Worm (Caenorhabditis elegans): ENCODE data around the gene B0244.5.
A peak's percentile ranks its signal among the peaks of the same experiment; 100 is the strongest.

B0244.5 gene

DNA sequence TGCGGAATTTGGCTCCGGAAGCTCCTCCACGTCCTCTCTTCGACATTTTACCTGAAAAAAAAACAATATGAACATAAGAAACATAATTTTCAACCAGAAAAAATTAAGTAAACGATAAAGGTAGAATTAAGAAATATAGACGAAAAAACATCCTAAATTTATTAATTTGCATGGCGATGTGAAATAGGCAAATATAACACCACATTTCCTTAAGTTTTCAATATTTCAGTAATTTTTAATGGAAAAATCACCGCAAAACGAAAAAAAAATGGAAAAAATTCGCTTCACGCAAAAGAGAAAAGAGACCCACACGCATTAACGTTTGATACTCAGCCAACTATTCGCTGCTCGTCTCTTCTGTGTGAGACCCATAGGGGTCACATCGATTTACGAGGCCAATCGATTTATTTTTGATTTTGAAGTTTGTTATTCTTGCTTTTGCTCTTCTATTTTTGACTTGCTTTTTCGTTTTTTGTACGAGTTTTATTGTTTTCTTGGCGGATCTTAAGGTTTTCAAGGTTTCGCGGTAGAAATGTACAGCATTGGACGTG, 38.5 kb upstream of the B0244.5 start, which contains the start of gene rpl-23 (continued):
- TF ChIP-seq aptf-3 (GFP tag; IDR thresholded peaks at IDR 0.05) (no peak), ama-1 (optimal IDR thresholded peaks at IDR 0.05) (no peak), ama-1 (GFP tag; optimal IDR thresholded peaks at IDR 0.05) (peak in 1 of 2 experiments; percentile 19), sdz-38 (tag; optimal IDR thresholded peaks at IDR 0.05) (no peak), lin-40 (tag; optimal IDR thresholded peaks at IDR 0.05) (peak; percentile 71), K11D2.4 (GFP tag; IDR thresholded peaks at IDR 0.05) (peak; percentile 35; the same call in 1 of the 2 replicates), F57A8.1 (GFP tag; optimal IDR thresholded peaks at IDR 0.05) (no peak), egl-18 (GFP tag; IDR thresholded peaks at IDR 0.05) (no peak), hlh-12 (tag; optimal IDR thresholded peaks at IDR 0.05) (no peak), mes-4 (tag; optimal IDR thresholded peaks at IDR 0.05) (no peak), somi-1 (GFP tag; optimal IDR thresholded peaks at IDR 0.05) (no peak), rec-8 (tag; optimal IDR thresholded peaks at IDR 0.05) (no peak), lir-1 (GFP tag; conservative IDR thresholded peaks at IDR 0.05) (0 out of 2 replicates have a peak, but pooled peaks have one; percentile 16), hmg-20 (GFP tag; IDR thresholded peaks at IDR 0.05) (no peak), ceh-27 (GFP tag; optimal IDR thresholded peaks at IDR 0.05) (peak; percentile 77), lin-54 (GFP tag; optimal IDR thresholded peaks at IDR 0.05) (peak; percentile 74), akir-1 (GFP tag; optimal IDR thresholded peaks at IDR 0.05) (no peak), cebp-1 (GFP tag; IDR thresholded peaks at IDR 0.05) (no peak; the same call in 1 of the 2 replicates), cebp-1 (tag; optimal IDR thresholded peaks at IDR 0.05) (peak; percentile 68), aptf-2 (GFP tag; conservative IDR thresholded peaks at IDR 0.05) (0 out of 2 replicates have a peak, but pooled peaks have one; percentile 48), lag-1 (GFP tag; IDR thresholded peaks at IDR 0.05) (no peak), dox-1 (GFP tag; IDR thresholded peaks at IDR 0.05) (peak; percentile 60; the same call in 1 of the 2 replicates), B0261.1 (tag; optimal IDR thresholded peaks at IDR 0.05) (no peak), lsy-27 (tag; optimal IDR thresholded peaks at IDR 0.05; ENCODE audit: borderline replicate concordance, insufficient read depth) (peak; percentile 53), pbrm-1 (GFP tag; IDR thresholded peaks at IDR 0.05) (peak; percentile 67), B0019.2 (GFP tag; conservative IDR thresholded peaks at IDR 0.05) (peak; percentile 48; the same call in 1 of the 2 replicates), nfyb-1 (GFP tag; IDR thresholded peaks at IDR 0.05) (0 out of 2 replicates have a peak, but pooled peaks have one; percentile 12), tlf-1 (GFP tag; optimal IDR thresholded peaks at IDR 0.05) (peak; percentile 67), K12H6.12 (tag; optimal IDR thresholded peaks at IDR 0.05) (peak; percentile 59), efl-1 (GFP tag; optimal IDR thresholded peaks at IDR 0.05) (peak; percentile 65), tbp1 (GFP tag; optimal IDR thresholded peaks at IDR 0.05) (peak; percentile 61), madf-10 (tag; optimal IDR thresholded peaks at IDR 0.05) (peak; percentile 55), Y95B8A.8 (GFP tag; IDR thresholded peaks at IDR 0.05) (peak; percentile 74; the same call in 1 of the 2 replicates), madf-3 (GFP tag; IDR thresholded peaks at IDR 0.05) (peak; percentile 86), snpc-1.3 (tag; optimal IDR thresholded peaks at IDR 0.05; ENCODE audit: insufficient read depth) (peak; percentile 78), madf-8 (GFP tag; conservative IDR thresholded peaks at IDR 0.05) (peak; percentile 41), repo-1 (tag; optimal IDR thresholded peaks at IDR 0.05) (no peak), ccch-3 (GFP tag; optimal IDR thresholded peaks at IDR 0.05) (no peak), dpl-1 (GFP tag; optimal IDR thresholded peaks at IDR 0.05) (peak; percentile 68), xnd-1 (tag; optimal IDR thresholded peaks at IDR 0.05) (peak; percentile 10), nhr-120 (GFP tag; IDR thresholded peaks at IDR 0.05) (no peak), C06A6.2 (GFP tag; conservative IDR thresholded peaks at IDR 0.05) (0 out of 2 replicates have a peak, but pooled peaks have one; percentile 19), nhr-27 (tag; optimal IDR thresholded peaks at IDR 0.05) (no peak), attf-5 (GFP tag; optimal IDR thresholded peaks at IDR 0.05) (peak; percentile 91), attf-3 (GFP tag; conservative IDR thresholded peaks at IDR 0.05) (peak; percentile 57), F33H1.4 (GFP tag; IDR thresholded peaks at IDR 0.05) (peak; percentile 98), hmg-1.2 (GFP tag; IDR thresholded peaks at IDR 0.05) (peak; percentile 87), rcor-1 (GFP tag; IDR thresholded peaks at IDR 0.05) (peak; percentile 69)

Measured in whole organism, young adult.